Worm (Caenorhabditis elegans) whole organism, L4 larva: ENCODE measurements around the gene K01D12.10.

ENCODE experiments used
- T26A8.4 ChIP-seq: fragments of 200-800 bp; sonication (Bioruptor generic); IDR thresholded peaks from 2 replicates; pipeline ENCODE4 v1.3.6; 2022; ENCODE audit warnings: missing genetic modification characterization, missing compliant biosample characterization
- ZK337.2 ChIP-seq: fragments of 200-800 bp; sonication (Bioruptor generic); IDR thresholded peaks from 2 replicates; pipeline ENCODE4 v1.3.6; 2022; ENCODE audit warnings: missing genetic modification reagents, missing genetic modification characterization, missing compliant biosample characterization
- ZK546.5 ChIP-seq, 2 experiments: sonication (generic microtip); optimal IDR thresholded peaks; 2 replicates each; lab custom pipeline; 2017; ENCODE audit warnings: missing biosample characterization in 2 of 2, missing genetic modification characterization in 2 of 2
- aly-2 ChIP-seq: sonication (generic microtip); optimal IDR thresholded peaks from 2 replicates; lab custom pipeline; 2018; ENCODE audit warnings: missing biosample characterization, missing genetic modification characterization
- ceh-44 ChIP-seq: fragments of 200-800 bp; sonication (Bioruptor generic); IDR thresholded peaks from 2 replicates; pipeline ENCODE4 v1.3.6; 2022; ENCODE audit warnings: missing genetic modification reagents, missing genetic modification characterization, missing compliant biosample characterization
- egl-27 ChIP-seq: sonication (generic microtip); optimal IDR thresholded peaks from 3 replicates; lab custom pipeline; 2017; ENCODE audit warnings: missing biosample characterization, missing genetic modification reagents, missing genetic modification characterization
- hif-1 ChIP-seq, 2 experiments: sonication (generic microtip); optimal IDR thresholded peaks; 2 replicates each; lab custom pipeline; 2016 to 2017; ENCODE audit warnings: missing compliant biosample characterization in 2 of 2, missing genetic modification characterization in 2 of 2, missing genetic modification reagents in 2 of 2, missing genotype in 2 of 2, mild to moderate bottlenecking in 1 of 2
- hmg-1.1 ChIP-seq: fragments of 200-800 bp; sonication (Bioruptor generic); IDR thresholded peaks from 2 replicates; pipeline ENCODE4 v1.3.6; 2022; ENCODE audit warnings: missing genetic modification reagents, missing genetic modification characterization, missing compliant biosample characterization
- lin-39 ChIP-seq: fragments of 150-350 bp; optimal IDR thresholded peaks from 2 replicates; lab custom pipeline; 2014; ENCODE audit warnings: missing biosample characterization, missing genetic modification reagents, missing genetic modification characterization
- nhr-10 ChIP-seq: fragments of 150-350 bp; optimal IDR thresholded peaks from 2 replicates; lab custom pipeline; 2014; ENCODE audit warnings: missing biosample characterization, missing genetic modification characterization
- saeg-2 ChIP-seq: fragments of 200-800 bp; sonication (Bioruptor generic); IDR thresholded peaks from 2 replicates; pipeline ENCODE4 v1.3.6; 2022; ENCODE audit warnings: missing genetic modification reagents, missing genetic modification characterization, missing compliant biosample characterization
- zag-1 ChIP-seq: fragments of 150-350 bp; optimal IDR thresholded peaks from 2 replicates; lab custom pipeline; 2014; ENCODE audit warnings: missing biosample characterization, missing genetic modification characterization

- TF ChIP-seq aly-2 (tag; lab: Kevin White, UChicago), result no peak
- TF ChIP-seq ZK546.5 (tag; optimal IDR thresholded peaks at IDR 0.05; lab: Kevin White, UChicago), result no peak
- no peak for TF ChIP-seq zag-1 (tag; lab: Kevin White, UChicago)
- no peak for TF ChIP-seq lin-39 (tag; lab: Kevin White, UChicago)
- no peak for TF ChIP-seq T26A8.4 (GFP tag; lab: Robert Waterston, UW)
- no peak for TF ChIP-seq ceh-44 (GFP tag; lab: Robert Waterston, UW)
- no peak for TF ChIP-seq nhr-10
- TF ChIP-seq hmg-1.1 (GFP tag; lab: Robert Waterston, UW), result no peak
- TF ChIP-seq saeg-2 (GFP tag; lab: Robert Waterston, UW), result no peak
- TF ChIP-seq hif-1 (tag; optimal IDR thresholded peaks at IDR 0.05; lab: Kevin White, UChicago), result no peak
- TF ChIP-seq egl-27 (tag; lab: Kevin White, UChicago), result no peak
- no peak for TF ChIP-seq ZK337.2 (GFP tag; lab: Robert Waterston, UW)
Observed at ce11 chrV:12365104-12365503, 40.9 kb upstream of the K01D12.10 start, which contains the start of gene fipr-2.
